Fruit fly (Drosophila melanogaster) Kc167 (cell line): ENCODE measurements around the gene CG43210.

ENCODE experiments used
- Myc ChIP-seq: fragments of >200 bp; optimal IDR thresholded peaks from 2 replicates; lab custom pipeline; 2017; ENCODE audit warnings: missing external identifiers
- Sin3A ChIP-seq: fragments of >200 bp; optimal IDR thresholded peaks from 2 replicates; lab custom pipeline; 2018; ENCODE audit warnings: missing external identifiers
- h ChIP-seq: fragments of >200 bp; optimal IDR thresholded peaks from 3 replicates; lab custom pipeline; 2018; ENCODE audit warnings: missing external identifiers
- insv ChIP-seq: fragments of >200 bp; optimal IDR thresholded peaks from 3 replicates; lab custom pipeline; 2018; ENCODE audit warnings: missing external identifiers
- psq ChIP-seq: fragments of >200 bp; optimal IDR thresholded peaks from 2 replicates; lab custom pipeline; 2017; ENCODE audit warnings: missing external identifiers
- ttk ChIP-seq: sonication (Bioruptor generic); optimal IDR thresholded peaks from 2 replicates; lab custom pipeline; 2017; ENCODE audit warnings: missing external identifiers

CG43210 gene

DNA sequence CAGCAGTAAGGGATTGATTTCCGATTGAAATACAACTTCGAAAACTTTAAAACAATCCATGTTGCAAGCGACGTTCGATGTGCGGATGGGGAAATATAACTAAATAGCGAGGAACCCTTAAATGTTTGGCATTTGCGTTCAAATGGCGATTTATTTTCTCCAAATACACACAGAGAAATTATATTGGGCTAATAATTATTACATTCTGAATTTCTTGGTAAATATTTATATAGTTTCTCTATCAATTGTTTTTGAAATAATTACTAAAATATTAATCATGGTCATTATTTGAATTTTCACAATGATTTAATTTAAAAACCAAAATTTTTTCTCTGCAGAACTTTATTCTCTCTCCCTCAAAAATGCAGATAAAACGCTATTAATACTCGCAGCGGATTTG lies at the start of gene CG43210, which contains the start of gene hemo:
Gene CG43210 (minus strand): TSS at position 101 of the 400 bp plus-strand sequence.
Gene hemo (minus strand): TSS at position 101 of the 400 bp plus-strand sequence.
- TF ChIP-seq psq (lab: Kevin White, UChicago) = no peak
- no peak for TF ChIP-seq Sin3A (lab: Kevin White, UChicago)
- TF ChIP-seq ttk (lab: Kevin White, UChicago) = no peak
- TF ChIP-seq insv (lab: Kevin White, UChicago) = no peak
- TF ChIP-seq h = no peak
- no peak for TF ChIP-seq Myc (lab: Kevin White, UChicago)

dm6 chr3R:18598391-18598790 lies 33.4 kb upstream of the CG43210 start, which contains the start of gene Tssk:
Gene Tssk, plus strand, starts transcription at chr3R:18598691.
- TF ChIP-seq Sin3A (lab: Kevin White, UChicago) (no peak), ttk (lab: Kevin White, UChicago) (no peak), h (no peak), Myc (lab: Kevin White, UChicago) (no peak), psq (lab: Kevin White, UChicago) (no peak), insv (lab: Kevin White, UChicago) (no peak)

DNA sequence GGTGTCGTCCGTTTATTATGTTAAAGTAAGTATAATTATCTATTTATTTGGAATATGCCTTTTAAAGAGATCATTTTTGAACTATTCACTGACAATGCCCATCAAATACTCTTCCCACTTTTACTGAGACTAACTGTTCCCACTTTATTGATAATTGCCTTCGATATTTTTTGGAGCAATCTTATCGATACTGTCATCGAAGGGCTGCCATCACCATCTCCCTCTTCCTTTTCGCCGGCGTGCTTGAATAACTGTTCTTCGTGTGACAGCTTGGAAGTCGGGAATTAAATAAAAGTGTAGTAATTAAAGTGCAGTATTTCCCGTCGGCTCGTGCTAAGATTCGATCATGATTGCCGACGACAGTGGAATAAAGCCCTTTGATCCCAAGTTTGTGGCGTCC lies 25.8 kb upstream of the CG43210 start, which contains the start of gene qin:
Gene qin (plus strand): TSS at position 274 of the 400 bp plus-strand sequence.
- no peak for TF ChIP-seq Sin3A (lab: Kevin White, UChicago)
- TF ChIP-seq psq (lab: Kevin White, UChicago) = no peak
- TF ChIP-seq h = no peak
- no peak for TF ChIP-seq ttk (lab: Kevin White, UChicago)
- TF ChIP-seq insv (lab: Kevin White, UChicago) = no peak
- TF ChIP-seq Myc (lab: Kevin White, UChicago) = no peak

- no peak for TF ChIP-seq Myc (lab: Kevin White, UChicago)
Measured at dm6 chr3R:18585259-18585858, 20.4 kb upstream of the CG43210 start.

dm6 chr3R:18584546-18584935 lies 19.6 kb upstream of the CG43210 start:
- no peak for TF ChIP-seq h
- TF ChIP-seq psq (lab: Kevin White, UChicago) = no peak
- TF ChIP-seq Sin3A (lab: Kevin White, UChicago) = no peak
- no peak for TF ChIP-seq ttk (lab: Kevin White, UChicago)
- TF ChIP-seq Myc (lab: Kevin White, UChicago) = no peak
- TF ChIP-seq insv (lab: Kevin White, UChicago) = no peak

DNA sequence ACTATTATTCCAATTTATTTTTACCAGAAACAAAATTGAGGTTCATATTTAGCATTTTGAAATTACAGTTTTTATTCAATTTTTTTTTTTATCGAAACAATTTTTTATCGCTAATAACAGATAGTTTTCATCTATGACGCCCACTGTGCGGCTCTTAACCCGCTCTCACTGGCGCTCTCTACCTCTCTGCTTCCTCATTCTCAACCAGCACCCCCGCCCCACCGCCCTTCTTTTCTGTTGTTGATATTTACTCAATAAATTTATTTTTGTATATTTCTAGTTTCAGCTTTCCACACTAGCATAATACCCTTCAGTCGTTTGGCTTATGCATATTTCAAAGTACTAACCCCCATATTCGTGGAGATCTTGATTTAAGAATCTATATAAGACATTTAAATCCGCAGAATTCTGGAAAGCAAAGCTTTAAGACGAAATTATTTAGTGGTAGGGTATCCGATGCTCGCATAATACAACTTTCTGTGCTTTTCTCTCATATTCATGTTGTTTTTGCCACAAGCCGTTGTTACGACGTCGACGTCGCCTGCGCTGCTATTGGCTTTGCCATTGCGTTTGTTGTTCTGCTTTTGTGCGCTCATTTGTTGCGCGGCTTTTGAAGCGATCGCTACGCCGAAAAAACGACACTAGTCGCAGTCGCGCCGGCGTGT lies 19.0 kb upstream of the CG43210 start:
- TF ChIP-seq insv (lab: Kevin White, UChicago) (no peak), h (no peak), Sin3A (lab: Kevin White, UChicago) (no peak), psq (lab: Kevin White, UChicago) (no peak), Myc (lab: Kevin White, UChicago) (no peak), ttk (lab: Kevin White, UChicago) (no peak)

- TF ChIP-seq Myc (lab: Kevin White, UChicago) (no peak), ttk (lab: Kevin White, UChicago) (no peak), psq (lab: Kevin White, UChicago) (no peak), insv (lab: Kevin White, UChicago) (no peak), Sin3A (lab: Kevin White, UChicago) (no peak), h (no peak)
Measured at dm6 chr3R:18582236-18582635, 17.3 kb upstream of the CG43210 start.

dm6 chr3R:18580979-18581378 lies 16.0 kb upstream of the CG43210 start:
- TF ChIP-seq insv (lab: Kevin White, UChicago) (no peak), Sin3A (lab: Kevin White, UChicago) (no peak), Myc (lab: Kevin White, UChicago) (no peak), ttk (lab: Kevin White, UChicago) (no peak)

- TF ChIP-seq Myc (lab: Kevin White, UChicago) (no peak), h (no peak), psq (lab: Kevin White, UChicago) (no peak)
Measured at dm6 chr3R:18577739-18578417, 12.9 kb upstream of the CG43210 start.

DNA sequence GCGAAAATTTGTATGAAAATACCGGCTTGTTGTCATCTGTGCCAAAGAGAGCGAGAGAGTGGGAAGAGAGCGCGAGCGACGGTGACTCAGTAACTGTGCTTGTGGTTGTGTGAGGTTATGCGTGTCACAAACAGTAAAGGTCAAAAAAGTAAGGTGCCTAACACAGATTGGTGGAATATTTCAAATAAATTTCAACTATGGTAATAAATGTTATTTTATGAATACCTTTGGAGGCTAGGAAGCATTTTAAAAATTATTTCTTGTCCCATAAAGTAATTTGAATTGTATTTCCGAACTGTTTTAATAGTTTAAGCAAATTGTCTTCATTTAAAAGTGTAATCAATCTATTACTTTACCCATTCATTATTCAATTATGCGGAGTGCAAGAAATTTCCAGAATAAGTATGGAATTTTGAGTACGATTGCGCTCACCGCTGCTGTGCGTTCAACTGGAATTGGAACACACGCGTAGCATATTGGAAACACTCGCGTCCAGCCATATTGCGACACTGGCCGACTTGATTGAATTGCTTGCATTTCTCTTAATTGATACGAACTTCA lies 8.8 kb upstream of the CG43210 start:
- no peak for TF ChIP-seq h
- TF ChIP-seq psq (lab: Kevin White, UChicago) = no peak
- TF ChIP-seq Sin3A (lab: Kevin White, UChicago) = no peak
- no peak for TF ChIP-seq Myc (lab: Kevin White, UChicago)
- TF ChIP-seq insv (lab: Kevin White, UChicago) = no peak
- TF ChIP-seq ttk (lab: Kevin White, UChicago) = no peak

- TF ChIP-seq psq (lab: Kevin White, UChicago) (no peak), Sin3A (lab: Kevin White, UChicago) (no peak), ttk (lab: Kevin White, UChicago) (no peak), insv (lab: Kevin White, UChicago) (no peak), Myc (lab: Kevin White, UChicago) (no peak), h (no peak)
Measured at dm6 chr3R:18572845-18573490, 8.0 kb upstream of the CG43210 start, which contains the start of the genes CG7694 and fray. Gene CG7694, plus strand, starts transcription at chr3R:18573091. Gene fray, plus strand, starts transcription at chr3R:18573091.
